Worm (Caenorhabditis elegans): Measurements from ENCODE around the gene Y46G5A.34.

- TF ChIP-seq fos-1 (tag; optimal IDR thresholded peaks at IDR 0.05) (no peak), nfya-1 (tag; optimal IDR thresholded peaks at IDR 0.05; ENCODE audit: insufficient read depth) (no peak), pha-4 (tag; optimal IDR thresholded peaks at IDR 0.05) (peak; percentile 14), ceh-82 (tag; optimal IDR thresholded peaks at IDR 0.05) (no peak), nhr-12 (tag; optimal IDR thresholded peaks at IDR 0.05) (no peak), nhr-28 (tag; optimal IDR thresholded peaks at IDR 0.05) (no peak), nhr-11 (tag; optimal IDR thresholded peaks at IDR 0.05) (no peak), aly-2 (tag; optimal IDR thresholded peaks at IDR 0.05) (no peak), ztf-11 (tag; optimal IDR thresholded peaks at IDR 0.05) (no peak)
Measured at ce11 chrII:12810709-12811108, 34.2 kb downstream of the Y46G5A.34 start, which contains the start of gene Y46G5A.20.

Data from whole organism, L3 larva.